Fruit fly (Drosophila melanogaster) whole organism, prepupa: ENCODE measurements around the gene Vps33B.

Experiments used
- Blimp-1 ChIP-seq: fragments of 200-800 bp; sonication (Bioruptor generic); optimal IDR thresholded peaks from 3 replicates; lab custom pipeline; 2017; ENCODE audit warnings: missing biosample characterization, missing genetic modification characterization, mild to moderate bottlenecking, moderate library complexity, missing genetic modification reagents
- CG10631 ChIP-seq: fragments of 200-800 bp; sonication (Bioruptor generic); optimal IDR thresholded peaks from 2 replicates; lab custom pipeline; 2016; ENCODE audit warnings: missing biosample characterization, missing genetic modification characterization
- CG10669 ChIP-seq: fragments of 200-800 bp; sonication (Bioruptor generic); optimal IDR thresholded peaks from 3 replicates; lab custom pipeline; 2018; ENCODE audit warnings: missing biosample characterization, mild to moderate bottlenecking, missing genetic modification characterization, moderate library complexity
- CG11294 ChIP-seq: fragments of 200-800 bp; sonication (Bioruptor generic); IDR thresholded peaks from 2 replicates; pipeline ENCODE4 v1.3.6; 2022; ENCODE audit warnings: missing biosample characterization, missing genetic modification characterization
- CG15336 ChIP-seq: fragments of 200-800 bp; sonication (Bioruptor generic); IDR thresholded peaks from 2 replicates; pipeline ENCODE4 v1.3.6; 2022; ENCODE audit warnings: missing biosample characterization, missing genetic modification characterization
- CG1621 ChIP-seq: fragments of 200-800 bp; sonication (Bioruptor generic); optimal IDR thresholded peaks from 3 replicates; lab custom pipeline; 2018; ENCODE audit warnings: missing biosample characterization, mild to moderate bottlenecking, missing genetic modification characterization
- CG16779 ChIP-seq: fragments of 200-800 bp; sonication (Bioruptor generic); optimal IDR thresholded peaks from 3 replicates; lab custom pipeline; 2017; ENCODE audit warnings: missing biosample characterization, mild to moderate bottlenecking, missing genetic modification characterization
- CG3032 ChIP-seq: fragments of 200-800 bp; optimal IDR thresholded peaks from 2 replicates; lab custom pipeline; 2019; ENCODE audit warnings: missing biosample characterization, mild to moderate bottlenecking, missing genetic modification characterization, moderate library complexity
- CG31627 ChIP-seq: fragments of 200-800 bp; sonication (Bioruptor generic); optimal IDR thresholded peaks from 3 replicates; lab custom pipeline; 2016; ENCODE audit warnings: missing biosample characterization, missing genetic modification characterization
- CG32006 ChIP-seq: fragments of 200-800 bp; sonication (Bioruptor generic); optimal IDR thresholded peaks from 3 replicates; lab custom pipeline; 2017; ENCODE audit warnings: missing biosample characterization, mild to moderate bottlenecking, missing genetic modification characterization
- CG34406 ChIP-seq: fragments of 200-800 bp; sonication (Bioruptor generic); optimal IDR thresholded peaks from 3 replicates; lab custom pipeline; 2016; ENCODE audit warnings: missing biosample characterization, missing genetic modification characterization
- CG3919 ChIP-seq: fragments of 200-800 bp; sonication (Bioruptor generic); optimal IDR thresholded peaks from 3 replicates; lab custom pipeline; 2016; ENCODE audit warnings: missing biosample characterization, missing genetic modification characterization
- CG4318 ChIP-seq: fragments of 200-800 bp; sonication (Bioruptor generic); optimal IDR thresholded peaks from 3 replicates; lab custom pipeline; 2017; ENCODE audit warnings: missing biosample characterization, mild to moderate bottlenecking, missing genetic modification characterization
- CG6163 ChIP-seq: fragments of 200-800 bp; sonication (Bioruptor generic); IDR thresholded peaks from 3 replicates; pipeline ENCODE4 v1.3.6; 2022; ENCODE audit warnings: missing biosample characterization, missing genetic modification characterization
- CG6276 ChIP-seq: fragments of 200-800 bp; sonication (Bioruptor generic); optimal IDR thresholded peaks from 2 replicates; lab custom pipeline; 2017; ENCODE audit warnings: missing biosample characterization, mild to moderate bottlenecking, missing genetic modification characterization
- CG6792 ChIP-seq: fragments of 200-800 bp; sonication (Bioruptor generic); optimal IDR thresholded peaks from 3 replicates; lab custom pipeline; 2016; ENCODE audit warnings: missing biosample characterization, missing genetic modification characterization
- CG6808 ChIP-seq: fragments of 200-800 bp; sonication (Bioruptor generic); optimal IDR thresholded peaks from 3 replicates; lab custom pipeline; 2017; ENCODE audit warnings: missing biosample characterization, missing genetic modification characterization, mild to moderate bottlenecking, moderate library complexity, missing genetic modification reagents
- CG7368 ChIP-seq: fragments of 200-800 bp; sonication (Bioruptor generic); optimal IDR thresholded peaks from 3 replicates; lab custom pipeline; 2016; ENCODE audit warnings: missing biosample characterization, missing genetic modification characterization
- CG8119 ChIP-seq: fragments of 200-800 bp; sonication (Bioruptor generic); IDR thresholded peaks from 3 replicates; pipeline ENCODE4 v1.3.6; 2022; ENCODE audit warnings: missing biosample characterization, missing genetic modification characterization
- CG8319 ChIP-seq: fragments of 200-800 bp; sonication (Bioruptor generic); optimal IDR thresholded peaks from 3 replicates; lab custom pipeline; 2016; ENCODE audit warnings: missing biosample characterization, missing genetic modification characterization
- CG8632 ChIP-seq: fragments of 200-800 bp; sonication (Bioruptor generic); optimal IDR thresholded peaks from 3 replicates; lab custom pipeline; 2016; ENCODE audit warnings: missing biosample characterization, missing genetic modification characterization
- CG9139 ChIP-seq: fragments of 200-800 bp; sonication (Bioruptor generic); optimal IDR thresholded peaks from 3 replicates; lab custom pipeline; 2017; ENCODE audit warnings: missing biosample characterization, mild to moderate bottlenecking, missing genetic modification characterization
- Eip75B ChIP-seq: fragments of 200-800 bp; sonication (Bioruptor generic); optimal IDR thresholded peaks from 3 replicates; lab custom pipeline; 2016; ENCODE audit warnings: missing biosample characterization, missing genetic modification characterization
- Eip78C ChIP-seq: fragments of 200-800 bp; sonication (Bioruptor generic); peaks from one replicate; lab custom pipeline; 2016; ENCODE audit warnings: missing biosample characterization, missing genetic modification characterization
- Eip93F ChIP-seq: fragments of 200-800 bp; sonication (Bioruptor generic); optimal IDR thresholded peaks from 2 replicates; lab custom pipeline; 2016; ENCODE audit warnings: missing biosample characterization, mild to moderate bottlenecking, missing genetic modification characterization
- Ets21C ChIP-seq: fragments of 200-800 bp; sonication (Bioruptor generic); optimal IDR thresholded peaks from 3 replicates; lab custom pipeline; 2016; ENCODE audit warnings: missing biosample characterization, missing genetic modification characterization
- Ets96B ChIP-seq: fragments of 200-800 bp; optimal IDR thresholded peaks from 2 replicates; lab custom pipeline; 2019; ENCODE audit warnings: missing biosample characterization, mild to moderate bottlenecking, missing genetic modification characterization, moderate library complexity
- Gug ChIP-seq: fragments of 200-800 bp; sonication (Bioruptor generic); IDR thresholded peaks from 2 replicates; pipeline ENCODE4 v1.3.6; 2022; ENCODE audit warnings: missing biosample characterization, missing genetic modification characterization
- Hr38 ChIP-seq: sonication (Bioruptor generic); optimal IDR thresholded peaks from 2 replicates; lab custom pipeline; 2016; ENCODE audit warnings: missing biosample characterization, missing genetic modification characterization
- Hr4 ChIP-seq: fragments of 200-800 bp; sonication (Bioruptor generic); optimal IDR thresholded peaks from 3 replicates; lab custom pipeline; 2016; ENCODE audit warnings: missing biosample characterization, missing genetic modification characterization
- Lpt ChIP-seq: fragments of 200-800 bp; sonication (Bioruptor generic); optimal IDR thresholded peaks from 3 replicates; lab custom pipeline; 2016; ENCODE audit warnings: missing biosample characterization, missing genetic modification characterization
- Met ChIP-seq: fragments of 200-800 bp; sonication (Bioruptor generic); optimal IDR thresholded peaks from 3 replicates; lab custom pipeline; 2016; ENCODE audit warnings: missing biosample characterization, missing genetic modification characterization
- Sox102F ChIP-seq: fragments of 200-800 bp; sonication (Bioruptor generic); optimal IDR thresholded peaks from 2 replicates; lab custom pipeline; 2016; ENCODE audit warnings: missing biosample characterization, mild to moderate bottlenecking, missing genetic modification characterization
- Sox14 ChIP-seq: fragments of 200-800 bp; sonication (Bioruptor generic); optimal IDR thresholded peaks from 3 replicates; lab custom pipeline; 2016; ENCODE audit warnings: missing biosample characterization, missing genetic modification characterization
- achi ChIP-seq: fragments of 200-800 bp; sonication (Bioruptor generic); optimal IDR thresholded peaks from 3 replicates; lab custom pipeline; 2016; ENCODE audit warnings: missing biosample characterization, missing genetic modification characterization
- dsx ChIP-seq: fragments of 200-800 bp; optimal IDR thresholded peaks from 3 replicates; lab custom pipeline; 2019; ENCODE audit warnings: missing biosample characterization, mild to moderate bottlenecking, missing genetic modification characterization, moderate library complexity; ENCODE audit not compliant: poor library complexity, severe bottlenecking
- eg ChIP-seq: fragments of 200-800 bp; sonication (Bioruptor generic); IDR thresholded peaks from 3 replicates; pipeline ENCODE4 v1.3.6; 2022; ENCODE audit warnings: missing biosample characterization, missing genetic modification characterization
- fd59A ChIP-seq: fragments of 200-800 bp; sonication (Bioruptor generic); optimal IDR thresholded peaks from 2 replicates; lab custom pipeline; 2017; ENCODE audit warnings: missing biosample characterization, mild to moderate bottlenecking, missing genetic modification characterization, missing genetic modification reagents
- fkh ChIP-seq: fragments of 200-800 bp; sonication (Bioruptor generic); optimal IDR thresholded peaks from 3 replicates; lab custom pipeline; 2017; ENCODE audit warnings: missing biosample characterization, mild to moderate bottlenecking, missing genetic modification characterization, moderate library complexity
- pdm3 ChIP-seq: fragments of 200-800 bp; sonication (Bioruptor generic); optimal IDR thresholded peaks from 3 replicates; lab custom pipeline; 2016; ENCODE audit warnings: missing biosample characterization, missing genetic modification characterization
- salr ChIP-seq, 2 experiments: fragments of 200-800 bp; sonication (Bioruptor generic); optimal IDR thresholded peaks; 3 replicates each; lab custom pipeline; 2016 to 2018; ENCODE audit warnings: missing biosample characterization in 2 of 2, missing genetic modification characterization in 2 of 2, mild to moderate bottlenecking in 1 of 2
- spab ChIP-seq: fragments of 200-800 bp; sonication (Bioruptor generic); optimal IDR thresholded peaks from 2 replicates; lab custom pipeline; 2017; ENCODE audit warnings: missing biosample characterization, mild to moderate bottlenecking, missing genetic modification characterization, missing genetic modification reagents
- ss ChIP-seq, 2 experiments: fragments of 200-800 bp; sonication (Bioruptor generic); optimal IDR thresholded peaks; 2 replicates in 1 of 2; 3 replicates in 1 of 2; lab custom pipeline; 2017 to 2018; ENCODE audit warnings: mild to moderate bottlenecking in 2 of 2, missing biosample characterization in 2 of 2, missing genetic modification characterization in 2 of 2, moderate library complexity in 1 of 2
- svp ChIP-seq: fragments of 200-800 bp; sonication (Bioruptor generic); peaks from one replicate; lab custom pipeline; 2016; ENCODE audit warnings: missing biosample characterization, missing genetic modification characterization
- topi ChIP-seq: fragments of 200-800 bp; sonication (Bioruptor generic); optimal IDR thresholded peaks from 3 replicates; lab custom pipeline; 2016; ENCODE audit warnings: missing biosample characterization, missing genetic modification characterization
- vri ChIP-seq: fragments of 200-800 bp; sonication (Bioruptor generic); optimal IDR thresholded peaks from 3 replicates; lab custom pipeline; 2016; ENCODE audit warnings: missing biosample characterization, mild to moderate bottlenecking, missing genetic modification characterization

The Vps33B gene

DNA sequence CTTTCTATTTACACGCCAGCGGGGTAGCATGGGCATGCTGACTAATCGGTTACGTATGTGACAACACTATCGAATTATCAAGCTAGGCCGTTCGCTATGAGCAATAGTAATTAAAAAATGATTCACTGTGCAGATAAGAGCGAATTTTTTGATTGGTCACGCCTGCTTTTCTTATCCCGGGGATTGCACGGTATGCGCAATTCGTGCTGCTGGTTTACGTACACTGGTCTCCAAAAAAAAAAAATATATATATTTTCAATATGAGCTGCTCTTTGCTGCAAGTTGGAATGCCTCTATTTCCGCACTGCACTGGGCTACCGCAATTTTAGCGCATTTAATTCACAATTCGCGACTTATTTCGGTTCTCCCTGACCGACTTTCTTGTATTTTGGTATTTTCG is 17.1 kb downstream of the Vps33B start (continued):
- TF ChIP-seq Eip78C (GFP tag; lab: Kevin White, UChicago) (peak; percentile 88), spab (GFP tag; lab: Kevin White, UChicago) (no peak), CG34406 (peak; percentile 29), Lpt (GFP tag; lab: Kevin White, UChicago) (peak; percentile 69), topi (GFP tag; lab: Kevin White, UChicago) (peak; percentile 52), CG7368 (GFP tag; lab: Kevin White, UChicago) (peak; percentile 54), Gug (GFP tag; lab: Robert Waterston, UW) (peak; percentile 68), fkh (peak; percentile 44), CG16779 (tag; lab: Kevin White, UChicago) (peak; percentile 29), Eip93F (GFP tag; lab: Kevin White, UChicago) (peak; percentile 11), Sox102F (GFP tag; lab: Kevin White, UChicago) (no peak), Eip75B (GFP tag; lab: Kevin White, UChicago) (no peak), CG6792 (GFP tag; lab: Kevin White, UChicago) (peak; percentile 4), pdm3 (GFP tag; lab: Kevin White, UChicago) (peak; percentile 81), CG6276 (GFP tag; lab: Kevin White, UChicago) (peak; percentile 70), CG8319 (GFP tag; lab: Kevin White, UChicago) (peak; percentile 9), svp (peak; percentile 62), CG31627 (GFP tag; lab: Kevin White, UChicago) (peak; percentile 40), CG6163 (GFP tag; lab: Robert Waterston, UW) (peak; percentile 72), CG15336 (GFP tag; lab: Robert Waterston, UW) (peak; percentile 87), Ets21C (GFP tag; lab: Kevin White, UChicago) (no peak), CG11294 (GFP tag; lab: Robert Waterston, UW) (peak; percentile 63), CG4318 (GFP tag; lab: Kevin White, UChicago) (peak; percentile 81), Hr4 (GFP tag; lab: Kevin White, UChicago) (peak; percentile 89), CG10669 (peak; percentile 24), salr (GFP tag; optimal IDR thresholded peaks at IDR 0.05; lab: Kevin White, UChicago) (peak in 1 of 2 experiments; percentile 57), CG6808 (GFP tag; lab: Kevin White, UChicago) (peak; percentile 24), Hr38 (GFP tag; lab: Kevin White, UChicago) (no peak), CG3919 (GFP tag; lab: Kevin White, UChicago) (peak; percentile 36)
- TF ChIP-seq, all 60 proteins: peak for 45

DNA sequence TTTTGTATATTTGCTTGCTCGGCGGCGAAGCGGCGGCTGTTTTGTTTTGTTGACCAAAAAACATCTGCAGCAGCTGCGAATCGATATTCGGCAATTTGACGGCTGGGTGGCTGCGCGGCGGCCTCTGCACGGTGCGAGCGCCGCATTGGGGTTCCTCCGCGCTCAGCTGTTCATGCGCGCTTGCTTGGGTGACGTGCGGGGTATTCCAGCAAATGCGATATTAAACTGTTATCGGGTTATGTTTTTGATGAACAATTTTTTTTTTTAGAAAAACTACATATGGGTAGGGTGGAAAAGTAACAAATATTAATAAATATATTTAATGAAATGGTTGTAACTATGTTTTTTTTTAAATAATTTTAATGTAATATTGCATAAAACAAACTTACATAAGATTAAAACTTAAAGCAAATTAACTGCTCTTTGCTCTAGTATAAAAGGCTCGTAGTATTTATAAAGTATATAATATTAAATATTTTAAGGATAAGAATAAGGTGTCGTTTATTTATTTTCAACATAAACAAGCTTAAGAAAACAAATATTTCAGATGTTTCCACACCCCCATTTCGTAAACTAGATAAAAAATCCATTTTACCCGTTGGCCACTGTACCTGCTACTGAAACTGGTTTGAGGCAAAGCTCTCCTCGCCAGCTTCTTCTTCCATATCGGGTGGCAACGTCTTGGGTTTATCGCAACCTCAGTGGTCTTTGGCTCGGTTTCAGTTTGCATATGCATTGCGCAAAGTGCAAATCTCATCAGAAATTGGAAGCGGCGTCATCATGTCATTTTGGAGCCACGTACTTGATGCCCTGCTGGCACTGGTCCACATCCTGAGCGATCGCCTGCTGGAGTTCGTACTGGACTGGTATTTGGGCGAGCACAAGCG is 17.7 kb downstream of the Vps33B start, which contains the start of the genes Gnpat and CG5112:
Gnpat (minus strand) TSS at position 159 of the 887 bp plus-strand sequence.
CG5112 (plus strand) TSS at position 683 of the 887 bp plus-strand sequence.
- TF ChIP-seq CG8119 (GFP tag; lab: Robert Waterston, UW) (peak; percentile 22; the same call in 1 of the 3 replicates), CG7368 (GFP tag; lab: Kevin White, UChicago) (no peak), CG6808 (GFP tag; lab: Kevin White, UChicago) (peak; percentile 36), CG9139 (GFP tag; lab: Kevin White, UChicago) (peak; percentile 6), CG10631 (GFP tag; lab: Kevin White, UChicago) (peak; percentile 42), CG1621 (peak; percentile 61), vri (peak; percentile 9), pdm3 (GFP tag; lab: Kevin White, UChicago) (no peak), CG34406 (peak; percentile 44), CG8632 (GFP tag; lab: Kevin White, UChicago) (peak; percentile 50), Ets96B (tag; lab: Kevin White, UChicago) (peak; percentile 28), topi (GFP tag; lab: Kevin White, UChicago) (no peak), Blimp-1 (GFP tag; lab: Kevin White, UChicago) (peak; percentile 2), eg (GFP tag; lab: Robert Waterston, UW) (peak; percentile 55), Met (no peak), Sox102F (GFP tag; lab: Kevin White, UChicago) (peak; percentile 3), Sox14 (no peak), achi (GFP tag; lab: Kevin White, UChicago) (peak; percentile 21), CG32006 (peak; percentile 28), fd59A (GFP tag; lab: Kevin White, UChicago) (peak; percentile 18), dsx (GFP tag; lab: Kevin White, UChicago) (peak; percentile 6), salr (GFP tag; optimal IDR thresholded peaks at IDR 0.05; lab: Kevin White, UChicago) (no peak), CG3032 (tag; lab: Kevin White, UChicago) (peak; percentile 57), CG3919 (GFP tag; lab: Kevin White, UChicago) (peak; percentile 4), Hr4 (GFP tag; lab: Kevin White, UChicago) (no peak), ss (GFP tag; optimal IDR thresholded peaks at IDR 0.05; lab: Kevin White, UChicago) (peak in 1 of 2 experiments; percentile 24), Gug (GFP tag; lab: Robert Waterston, UW) (no peak), CG11294 (GFP tag; lab: Robert Waterston, UW) (peak; percentile 6; the same call in 1 of the 2 replicates)
